Worm (Caenorhabditis elegans): ENCODE measurements around the gene H06A10.1.

The H06A10.1 gene

DNA sequence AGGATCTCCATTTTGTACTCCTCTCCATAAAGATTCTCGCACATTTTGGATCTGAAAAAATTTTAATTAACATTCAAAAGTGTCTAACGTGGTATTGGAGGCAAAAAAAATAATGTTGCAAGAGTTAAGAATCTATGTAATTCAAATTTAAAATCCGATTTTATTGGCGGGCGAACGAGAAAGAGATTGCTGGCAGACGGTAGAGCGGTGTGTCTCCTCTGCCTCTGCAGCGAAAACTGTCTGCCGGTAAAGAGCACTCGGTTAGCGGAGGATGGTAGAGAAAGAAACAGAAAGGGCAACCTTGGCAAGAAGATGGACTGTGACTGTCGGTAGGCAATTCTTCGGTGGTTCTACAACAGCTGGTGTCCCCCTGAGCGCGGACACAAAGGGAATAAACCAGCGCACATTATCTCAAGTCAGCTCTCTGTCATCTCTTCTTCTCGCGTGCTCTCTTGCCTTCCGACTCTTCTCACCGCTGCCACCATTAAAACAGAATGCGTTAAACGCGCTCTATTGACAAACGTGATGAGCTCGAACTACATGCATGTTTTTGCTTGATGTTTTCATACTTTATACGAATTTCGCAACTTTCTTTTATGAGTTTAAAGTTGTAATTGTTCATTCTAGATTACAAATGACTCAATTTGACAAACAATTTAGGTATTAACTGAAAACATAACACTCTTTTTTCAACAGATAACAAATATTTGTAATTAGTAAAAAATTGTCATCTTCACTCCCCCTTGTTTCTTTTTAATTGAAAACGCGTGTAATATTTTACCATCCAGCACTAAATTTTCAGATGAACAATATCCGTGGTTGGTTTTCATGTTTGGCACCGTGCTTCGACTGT lies 11.8 kb downstream of the H06A10.1 start, which contains the start of the genes cdk-4 and F18H3.1 (continued):
- TF ChIP-seq snpc-4 (GFP tag; optimal IDR thresholded peaks at IDR 0.05) (no peak), snpc-4 (tag; optimal IDR thresholded peaks at IDR 0.05) (peak in 1 of 4 experiments; percentile 14), rcor-1 (GFP tag; IDR thresholded peaks at IDR 0.05) (no peak), pbrm-1 (GFP tag; IDR thresholded peaks at IDR 0.05) (no peak), ztf-22 (GFP tag; optimal IDR thresholded peaks at IDR 0.05) (no peak), dpl-1 (GFP tag; optimal IDR thresholded peaks at IDR 0.05) (no peak), hlh-26 (GFP tag; conservative IDR thresholded peaks at IDR 0.05) (no peak), him-1 (tag; optimal IDR thresholded peaks at IDR 0.05) (no peak), nhr-179 (tag; optimal IDR thresholded peaks at IDR 0.05) (no peak), egl-44 (GFP tag; IDR thresholded peaks at IDR 0.05) (no peak), lin-35 (GFP tag; optimal IDR thresholded peaks at IDR 0.05) (no peak), ceh-79 (tag; optimal IDR thresholded peaks at IDR 0.05) (no peak), attf-3 (GFP tag; conservative IDR thresholded peaks at IDR 0.05) (no peak), dox-1 (GFP tag; IDR thresholded peaks at IDR 0.05) (peak; percentile 67), C06A6.2 (GFP tag; conservative IDR thresholded peaks at IDR 0.05) (no peak), ztf-26 (tag; optimal IDR thresholded peaks at IDR 0.05) (no peak), ZK185.1 (tag; optimal IDR thresholded peaks at IDR 0.05; ENCODE audit: poor library complexity, severe bottlenecking) (no peak), lin-54 (GFP tag; optimal IDR thresholded peaks at IDR 0.05) (no peak), madf-6 (GFP tag; IDR thresholded peaks at IDR 0.05) (no peak), F33H1.4 (GFP tag; IDR thresholded peaks at IDR 0.05) (no peak), nfyb-1 (GFP tag; IDR thresholded peaks at IDR 0.05) (no peak), athp-1 (tag; optimal IDR thresholded peaks at IDR 0.05) (no peak), F49E8.2 (tag; optimal IDR thresholded peaks at IDR 0.05; ENCODE audit: insufficient read depth) (no peak), mcd-1 (GFP tag; IDR thresholded peaks at IDR 0.05) (peak; percentile 51), let-607 (tag; optimal IDR thresholded peaks at IDR 0.05) (no peak), B0261.1 (tag; optimal IDR thresholded peaks at IDR 0.05) (no peak), snpc-1.3 (tag; optimal IDR thresholded peaks at IDR 0.05; ENCODE audit: insufficient read depth) (no peak), ztf-6 (GFP tag; IDR thresholded peaks at IDR 0.05) (no peak), T07F8.4 (tag; optimal IDR thresholded peaks at IDR 0.05) (no peak), gei-17 (GFP tag; optimal IDR thresholded peaks at IDR 0.05) (no peak), K12H6.12 (tag; optimal IDR thresholded peaks at IDR 0.05) (peak; percentile 40), die-1 (tag; optimal IDR thresholded peaks at IDR 0.05) (no peak), tbp1 (GFP tag; optimal IDR thresholded peaks at IDR 0.05) (no peak), Y79H2A.3 (GFP tag; conservative IDR thresholded peaks at IDR 0.05) (no peak), hmg-20 (GFP tag; IDR thresholded peaks at IDR 0.05) (no peak), sptf-2 (GFP tag; optimal IDR thresholded peaks at IDR 0.05) (no peak), mxl-1 (tag; optimal IDR thresholded peaks at IDR 0.05) (no peak), Y53G8AR.9 (GFP tag; conservative IDR thresholded peaks at IDR 0.05) (no peak), mes-4 (tag; optimal IDR thresholded peaks at IDR 0.05) (no peak), snpc-3.4 (tag; optimal IDR thresholded peaks at IDR 0.05) (no peak), cebp-2 (GFP tag; IDR thresholded peaks at IDR 0.05) (no peak), zfh-2 (GFP tag; conservative IDR thresholded peaks at IDR 0.05) (peak; percentile 95)
